Worm (Caenorhabditis elegans) whole organism, L3 larva: ENCODE results near the gene nlp-9.

Source experiments
- R02D3.7 ChIP-seq: fragments of 150-350 bp; optimal IDR thresholded peaks from 2 replicates; lab custom pipeline; 2014; ENCODE audit warnings: missing biosample characterization, missing genetic modification characterization
- ama-1 ChIP-seq: fragments of 150-350 bp; optimal IDR thresholded peaks from 2 replicates; lab custom pipeline; 2018
- ceh-16 ChIP-seq: sonication (generic microtip); optimal IDR thresholded peaks from 2 replicates; lab custom pipeline; 2017; ENCODE audit warnings: missing biosample characterization, missing genetic modification characterization
- ceh-28 ChIP-seq: fragments of 150-350 bp; optimal IDR thresholded peaks from 2 replicates; lab custom pipeline; 2014; ENCODE audit warnings: missing biosample characterization, missing genetic modification reagents, missing genetic modification characterization
- ceh-9 ChIP-seq: sonication (generic microtip); optimal IDR thresholded peaks from 2 replicates; lab custom pipeline; 2018; ENCODE audit warnings: missing biosample characterization, missing genetic modification characterization
- daf-12 ChIP-seq: fragments of 150-350 bp; optimal IDR thresholded peaks from 2 replicates; lab custom pipeline; 2014; ENCODE audit warnings: missing biosample characterization, missing genetic modification reagents, missing genetic modification characterization
- egl-5 ChIP-seq: fragments of 150-350 bp; optimal IDR thresholded peaks from 2 replicates; lab custom pipeline; 2017; ENCODE audit warnings: missing biosample characterization, missing genetic modification reagents, missing genetic modification characterization, inconsistent platforms
- elt-1 ChIP-seq: fragments of 150-350 bp; optimal IDR thresholded peaks from 2 replicates; lab custom pipeline; 2014; ENCODE audit warnings: missing biosample characterization, missing genetic modification characterization
- elt-2 ChIP-seq: sonication (generic microtip); optimal IDR thresholded peaks from 2 replicates; lab custom pipeline; 2016; ENCODE audit warnings: missing genetic modification reagents, mild to moderate bottlenecking, missing genetic modification characterization, missing compliant biosample characterization
- elt-3 ChIP-seq, 3 experiments: fragments of 150-350 bp in 1 of 3; sonication (generic microtip) in 2 of 3; optimal IDR thresholded peaks; 2 replicates in 2 of 3; 4 replicates in 1 of 3; lab custom pipeline; 2014 to 2017; ENCODE audit warnings: missing biosample characterization in 3 of 3, missing genetic modification characterization in 3 of 3
- eor-1 ChIP-seq, 2 experiments: fragments of 150-350 bp; optimal IDR thresholded peaks; 2 replicates each; lab custom pipeline; 2014 to 2018; ENCODE audit warnings: missing biosample characterization in 2 of 2, missing genetic modification characterization in 2 of 2
- fkh-10 ChIP-seq: sonication (generic microtip); optimal IDR thresholded peaks from 2 replicates; lab custom pipeline; 2017; ENCODE audit warnings: missing biosample characterization, missing genetic modification reagents, missing genetic modification characterization
- fos-1 ChIP-seq: fragments of 150-350 bp; optimal IDR thresholded peaks from 2 replicates; lab custom pipeline; 2014; ENCODE audit warnings: missing biosample characterization, missing genetic modification characterization
- hmg-11 ChIP-seq: sonication (generic microtip); optimal IDR thresholded peaks from 2 replicates; lab custom pipeline; 2016; ENCODE audit warnings: missing genetic modification characterization, missing compliant biosample characterization
- jun-1 ChIP-seq: fragments of 150-350 bp; optimal IDR thresholded peaks from 2 replicates; lab custom pipeline; 2014; ENCODE audit warnings: missing biosample characterization, missing genetic modification reagents, missing genetic modification characterization
- lin-15B ChIP-seq: fragments of 150-350 bp; optimal IDR thresholded peaks from 2 replicates; lab custom pipeline; 2014; ENCODE audit warnings: missing biosample characterization, missing genetic modification characterization
- lin-39 ChIP-seq: fragments of 150-350 bp; optimal IDR thresholded peaks from 2 replicates; lab custom pipeline; 2018; ENCODE audit warnings: missing biosample characterization, missing genetic modification reagents, missing genetic modification characterization
- mdl-1 ChIP-seq: fragments of 150-350 bp; optimal IDR thresholded peaks from 2 replicates; lab custom pipeline; 2014; ENCODE audit warnings: missing biosample characterization, missing genetic modification characterization
- mml-1 ChIP-seq: fragments of 150-350 bp; sonication (generic microtip); optimal IDR thresholded peaks from 3 replicates; lab custom pipeline; 2014; ENCODE audit warnings: missing biosample characterization, missing genetic modification characterization
- nfya-1 ChIP-seq: sonication (generic microtip); optimal IDR thresholded peaks from 2 replicates; lab custom pipeline; 2017; ENCODE audit warnings: missing genetic modification characterization, mild to moderate bottlenecking, missing compliant biosample characterization, antibody characterized with exemption, moderate library complexity; ENCODE audit not compliant: insufficient read depth
- nhr-12 ChIP-seq: fragments of 150-350 bp; optimal IDR thresholded peaks from 2 replicates; lab custom pipeline; 2014; ENCODE audit warnings: missing biosample characterization, missing genetic modification characterization
- nhr-23 ChIP-seq: fragments of 150-350 bp; optimal IDR thresholded peaks from 2 replicates; lab custom pipeline; 2014; ENCODE audit warnings: missing biosample characterization, missing genetic modification reagents, missing genetic modification characterization
- nhr-237 ChIP-seq: fragments of 150-350 bp; optimal IDR thresholded peaks from 2 replicates; lab custom pipeline; 2014; ENCODE audit warnings: missing biosample characterization, missing genetic modification characterization
- nhr-25 ChIP-seq: sonication (generic microtip); optimal IDR thresholded peaks from 2 replicates; lab custom pipeline; 2017; ENCODE audit warnings: missing biosample characterization, missing genetic modification characterization
- nhr-28 ChIP-seq: fragments of 150-350 bp; optimal IDR thresholded peaks from 2 replicates; lab custom pipeline; 2014; ENCODE audit warnings: missing biosample characterization, missing genetic modification characterization
- nhr-43 ChIP-seq: sonication (generic microtip); optimal IDR thresholded peaks from 2 replicates; lab custom pipeline; 2016; ENCODE audit warnings: mild to moderate bottlenecking, missing genetic modification characterization, missing compliant biosample characterization; ENCODE audit not compliant: poor library complexity, severe bottlenecking
- nhr-67 ChIP-seq: fragments of 150-350 bp; optimal IDR thresholded peaks from 2 replicates; lab custom pipeline; 2014; ENCODE audit warnings: missing biosample characterization, missing genetic modification characterization
- nhr-76 ChIP-seq: fragments of 150-350 bp; sonication (generic microtip); optimal IDR thresholded peaks from 5 replicates; lab custom pipeline; 2014; ENCODE audit warnings: missing biosample characterization, missing genetic modification characterization
- pha-4 ChIP-seq: fragments of 150-350 bp; optimal IDR thresholded peaks from 2 replicates; lab custom pipeline; 2014; ENCODE audit warnings: missing biosample characterization, missing genetic modification reagents, missing genetic modification characterization
- pqm-1 ChIP-seq: fragments of 150-350 bp; optimal IDR thresholded peaks from 2 replicates; lab custom pipeline; 2017; ENCODE audit warnings: missing biosample characterization, missing genetic modification characterization, inconsistent platforms
- sea-2 ChIP-seq: fragments of 150-350 bp; sonication (generic microtip); optimal IDR thresholded peaks from 4 replicates; lab custom pipeline; 2014; ENCODE audit warnings: missing biosample characterization, missing genetic modification reagents, missing genetic modification characterization
- skn-1 ChIP-seq: fragments of 150-350 bp; optimal IDR thresholded peaks from 2 replicates; lab custom pipeline; 2014; ENCODE audit warnings: missing biosample characterization, missing genetic modification characterization
- snpc-4 ChIP-seq: fragments of 150-350 bp; optimal IDR thresholded peaks from 2 replicates; lab custom pipeline; 2014; ENCODE audit warnings: missing biosample characterization, missing genetic modification characterization
- tbx-2 ChIP-seq: sonication (generic microtip); optimal IDR thresholded peaks from 2 replicates; lab custom pipeline; 2016; ENCODE audit warnings: mild to moderate bottlenecking, missing genetic modification characterization, missing compliant biosample characterization
- unc-39 ChIP-seq: sonication (generic microtip); optimal IDR thresholded peaks from 4 replicates; lab custom pipeline; 2017; ENCODE audit warnings: missing biosample characterization, missing genetic modification characterization
- unc-62 ChIP-seq: fragments of 150-350 bp; sonication (generic microtip); optimal IDR thresholded peaks from 4 replicates; lab custom pipeline; 2014; ENCODE audit warnings: missing biosample characterization, missing genetic modification reagents, missing genetic modification characterization
- ztf-11 ChIP-seq: fragments of 150-350 bp; optimal IDR thresholded peaks from 2 replicates; lab custom pipeline; 2014; ENCODE audit warnings: missing biosample characterization, missing genetic modification characterization
- ztf-4 ChIP-seq: fragments of 150-350 bp; optimal IDR thresholded peaks from 2 replicates; lab custom pipeline; 2014; ENCODE audit warnings: missing biosample characterization, missing genetic modification characterization

nlp-9 gene

ce11 chrV:4192688-4193471 lies 26.6 kb upstream of the nlp-9 start:
- TF ChIP-seq nfya-1 (peak; percentile 11), hmg-11 (tag; lab: Kevin White, UChicago) (peak; percentile 62), elt-3 (tag; optimal IDR thresholded peaks at IDR 0.05; lab: Kevin White, UChicago) (no peak)

ce11 chrV:4194587-4195211 lies 24.7 kb upstream of the nlp-9 start, which contains the start of gene Y45G5AM.9:
Gene Y45G5AM.9, minus strand, starts transcription at chrV:4194637.
- TF ChIP-seq jun-1 (tag; lab: Kevin White, UChicago) = peak; percentile 55
- TF ChIP-seq unc-39 (tag; lab: Kevin White, UChicago) = no peak
- TF ChIP-seq nhr-76 (tag; lab: Kevin White, UChicago) = no peak
- TF ChIP-seq fkh-10 (GFP tag; lab: Kevin White, UChicago) = peak; percentile 6
- TF ChIP-seq pqm-1 = peak; percentile 27
- TF ChIP-seq ceh-28 (tag; lab: Kevin White, UChicago) = peak; percentile 92
- TF ChIP-seq elt-2 (tag; lab: Kevin White, UChicago) = peak; percentile 42
- TF ChIP-seq nhr-28 = no peak
- peak; percentile 24 for TF ChIP-seq skn-1 (tag; lab: Kevin White, UChicago)
- peak; percentile 95 for TF ChIP-seq hmg-11 (tag; lab: Kevin White, UChicago)
- peak; percentile 25 for TF ChIP-seq R02D3.7 (tag; lab: Kevin White, UChicago)
- TF ChIP-seq daf-12 = no peak
- peak; percentile 77 for TF ChIP-seq nfya-1
- TF ChIP-seq lin-15B = peak; percentile 78
- TF ChIP-seq ceh-9 (tag; lab: Kevin White, UChicago) = no peak
- TF ChIP-seq nhr-23 (tag; lab: Kevin White, UChicago) = peak; percentile 66
- TF ChIP-seq pha-4 = peak; percentile 85
- peak; percentile 74 for TF ChIP-seq nhr-25 (tag; lab: Kevin White, UChicago)
- TF ChIP-seq nhr-43 = no peak
- peak; percentile 14 for TF ChIP-seq egl-5 (tag; lab: Kevin White, UChicago)
- TF ChIP-seq lin-39 = peak; percentile 96
- TF ChIP-seq tbx-2 (tag; lab: Kevin White, UChicago) = peak; percentile 74
- TF ChIP-seq snpc-4 (tag; lab: Kevin White, UChicago) = peak; percentile 83

- no peak for TF ChIP-seq eor-1 (tag; optimal IDR thresholded peaks at IDR 0.05; lab: Kevin White, UChicago)
- no peak for TF ChIP-seq lin-39
- TF ChIP-seq elt-2 (tag; lab: Kevin White, UChicago) = no peak
- TF ChIP-seq mdl-1 (tag; lab: Kevin White, UChicago) = no peak
- no peak for TF ChIP-seq mml-1 (tag; lab: Kevin White, UChicago)
- TF ChIP-seq jun-1 (tag; lab: Kevin White, UChicago) = no peak
- TF ChIP-seq ztf-4 (tag; lab: Kevin White, UChicago) = no peak
- no peak for TF ChIP-seq nhr-237
- TF ChIP-seq fos-1 = no peak
- TF ChIP-seq sea-2 (GFP tag; lab: Kevin White, UChicago) = no peak
- TF ChIP-seq elt-1 (tag; lab: Kevin White, UChicago) = no peak
- TF ChIP-seq nhr-67 (tag; lab: Kevin White, UChicago) = no peak
- TF ChIP-seq ceh-9 (tag; lab: Kevin White, UChicago) = no peak
- no peak for TF ChIP-seq fkh-10 (GFP tag; lab: Kevin White, UChicago)
- no peak for TF ChIP-seq ceh-16 (tag; lab: Kevin White, UChicago)
- TF ChIP-seq ama-1 (lab: Kevin White, UChicago) = no peak
- TF ChIP-seq, all 47 proteins: peak for 0
These were observed 24.2 kb upstream of the nlp-9 start, which contains the start of gene algn-5 for ce11 chrV:4195283-4195682. Gene algn-5, plus strand, starts transcription at chrV:4195577.

ce11 chrV:4199185-4199584 lies 20.3 kb upstream of the nlp-9 start, which contains the start of gene rpac-40:
Gene rpac-40, plus strand, starts transcription at chrV:4199485.
- TF ChIP-seq ama-1 (lab: Kevin White, UChicago) (no peak), ztf-11 (no peak), lin-39 (no peak), eor-1 (tag; optimal IDR thresholded peaks at IDR 0.05; lab: Kevin White, UChicago) (no peak), unc-62 (no peak), nhr-67 (tag; lab: Kevin White, UChicago) (no peak), nhr-12 (no peak), jun-1 (tag; lab: Kevin White, UChicago) (no peak), elt-3 (tag; optimal IDR thresholded peaks at IDR 0.05; lab: Kevin White, UChicago) (no peak)
